Worm (Caenorhabditis elegans): ENCODE results near the gene pkc-3.

DNA sequence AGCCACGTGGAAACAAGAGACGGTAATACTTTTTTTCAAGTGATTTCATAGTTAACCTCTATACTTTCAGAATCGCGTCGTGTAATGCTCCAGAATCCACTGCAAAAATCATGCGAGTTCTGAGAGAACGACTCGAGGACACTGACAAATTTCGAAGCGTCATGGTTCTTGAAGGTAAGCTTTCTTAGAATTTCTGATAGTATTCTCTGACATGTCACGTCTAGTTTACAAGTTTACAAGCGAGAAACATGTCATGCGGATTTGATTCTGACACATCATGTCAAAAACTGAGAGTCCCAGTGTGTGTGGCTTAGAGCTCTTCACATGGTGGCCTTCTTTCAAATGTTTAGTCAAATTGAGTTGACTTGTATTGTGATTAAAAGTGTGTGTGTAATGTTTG is 45.2 kb upstream of the pkc-3 start:
- TF ChIP-seq snpc-4 (tag; optimal IDR thresholded peaks at IDR 0.05) (no peak), nhr-76 (tag; optimal IDR thresholded peaks at IDR 0.05) (no peak), elt-3 (tag; optimal IDR thresholded peaks at IDR 0.05) (no peak), unc-62 (GFP tag; optimal IDR thresholded peaks at IDR 0.05) (no peak), pha-4 (tag; optimal IDR thresholded peaks at IDR 0.05) (no peak), blmp-1 (tag; optimal IDR thresholded peaks at IDR 0.05) (no peak), nhr-12 (tag; optimal IDR thresholded peaks at IDR 0.05) (no peak)
